Worm (Caenorhabditis elegans) whole organism, young adult: ENCODE data around the gene clec-217.

Experiments
- B0261.1 ChIP-seq: sonication (generic microtip); optimal IDR thresholded peaks from 2 replicates; lab custom pipeline; 2016; ENCODE audit warnings: mild to moderate bottlenecking, missing genetic modification characterization, moderate library complexity, missing compliant biosample characterization
- F33H1.4 ChIP-seq: fragments of 200-800 bp; sonication (Bioruptor generic); IDR thresholded peaks from 2 replicates; pipeline ENCODE4 v1.3.6; 2022; ENCODE audit warnings: missing genetic modification reagents, missing genetic modification characterization, missing compliant biosample characterization
- F39B2.1 ChIP-seq: fragments of 200-800 bp; sonication (Bioruptor generic); IDR thresholded peaks from 2 replicates; pipeline ENCODE4 v1.3.6; 2022; ENCODE audit warnings: missing genetic modification reagents, missing genetic modification characterization, missing compliant biosample characterization
- Y53G8AR.9 ChIP-seq: fragments of 200-800 bp; sonication (Bioruptor generic); conservative IDR thresholded peaks from 2 replicates; pipeline ENCODE4 v1.3.6; 2022; ENCODE audit warnings: missing genetic modification reagents, missing genetic modification characterization, missing compliant biosample characterization
- aptf-2 ChIP-seq: fragments of 200-800 bp; sonication (Bioruptor generic); conservative IDR thresholded peaks from 2 replicates; pipeline ENCODE4 v1.3.6; 2022; ENCODE audit warnings: missing genetic modification reagents, missing genetic modification characterization, missing compliant biosample characterization
- atf-7 ChIP-seq: sonication (generic microtip); optimal IDR thresholded peaks from 2 replicates; lab custom pipeline; 2017; ENCODE audit warnings: mild to moderate bottlenecking, missing genetic modification characterization, missing compliant biosample characterization
- athp-1 ChIP-seq: sonication (generic microtip); optimal IDR thresholded peaks from 2 replicates; lab custom pipeline; 2017; ENCODE audit warnings: mild to moderate bottlenecking, missing genetic modification characterization, missing compliant biosample characterization
- attf-3 ChIP-seq: fragments of 200-800 bp; sonication (Bioruptor generic); conservative IDR thresholded peaks from 2 replicates; pipeline ENCODE4 v1.3.6; 2022; ENCODE audit warnings: missing genetic modification reagents, missing genetic modification characterization, missing compliant biosample characterization
- attf-6 ChIP-seq: fragments of 200-800 bp; sonication (Bioruptor generic); IDR thresholded peaks from 2 replicates; pipeline ENCODE4 v1.3.6; 2022; ENCODE audit warnings: missing genetic modification reagents, missing genetic modification characterization, missing compliant biosample characterization
- bed-1 ChIP-seq: fragments of 200-800 bp; sonication (Bioruptor generic); IDR thresholded peaks from 2 replicates; pipeline ENCODE4 v1.3.6; 2022; ENCODE audit warnings: missing genetic modification reagents, missing genetic modification characterization, missing compliant biosample characterization
- cebp-2 ChIP-seq: fragments of 200-800 bp; sonication (Bioruptor generic); IDR thresholded peaks from 2 replicates; pipeline ENCODE4 v1.3.6; 2022; ENCODE audit warnings: missing genetic modification characterization, missing compliant biosample characterization
- ceh-100 ChIP-seq: fragments of 200-800 bp; sonication (Bioruptor generic); IDR thresholded peaks from 2 replicates; pipeline ENCODE4 v1.3.6; 2022; ENCODE audit warnings: missing genetic modification reagents, missing genetic modification characterization, missing compliant biosample characterization
- ceh-40 ChIP-seq: fragments of 200-800 bp; sonication (Bioruptor generic); IDR thresholded peaks from 2 replicates; pipeline ENCODE4 v1.3.6; 2022; ENCODE audit warnings: missing genetic modification characterization, missing compliant biosample characterization
- ceh-91 ChIP-seq: fragments of 200-800 bp; sonication (Bioruptor generic); IDR thresholded peaks from 2 replicates; pipeline ENCODE4 v1.3.6; 2022; ENCODE audit warnings: missing genetic modification reagents, missing genetic modification characterization, missing compliant biosample characterization
- egl-18 ChIP-seq: fragments of 200-800 bp; sonication (Bioruptor generic); IDR thresholded peaks from 2 replicates; pipeline ENCODE4 v1.3.6; 2022; ENCODE audit warnings: missing genetic modification reagents, missing genetic modification characterization, missing compliant biosample characterization
- egrh-3 ChIP-seq: fragments of 200-800 bp; sonication (Bioruptor generic); IDR thresholded peaks from 2 replicates; pipeline ENCODE4 v1.3.6; 2022; ENCODE audit warnings: missing genetic modification reagents, missing genetic modification characterization, missing compliant biosample characterization
- fkh-3 ChIP-seq: sonication (generic microtip); optimal IDR thresholded peaks from 2 replicates; lab custom pipeline; 2016; ENCODE audit warnings: mild to moderate bottlenecking, missing genetic modification characterization, missing compliant biosample characterization
- him-1 ChIP-seq: sonication (generic microtip); optimal IDR thresholded peaks from 2 replicates; lab custom pipeline; 2016; ENCODE audit warnings: missing genotype, missing genetic modification reagents, missing genetic modification characterization, missing compliant biosample characterization
- hlh-26 ChIP-seq: fragments of 200-800 bp; sonication (Bioruptor generic); conservative IDR thresholded peaks from 2 replicates; pipeline ENCODE4 v1.3.6; 2022; ENCODE audit warnings: missing genetic modification reagents, missing genetic modification characterization, missing compliant biosample characterization
- lin-26 ChIP-seq: fragments of 200-800 bp; sonication (Bioruptor generic); IDR thresholded peaks from 2 replicates; pipeline ENCODE4 v1.3.6; 2022; ENCODE audit warnings: missing genetic modification reagents, missing genetic modification characterization, missing compliant biosample characterization
- lin-35 ChIP-seq, 3 experiments: fragments of 150-350 bp in 2 of 3; sonication (generic microtip) in 1 of 3; optimal IDR thresholded peaks; 2 replicates each; lab custom pipeline; 2014 to 2018; ENCODE audit warnings: missing biosample characterization in 3 of 3, missing genetic modification characterization in 3 of 3, missing genetic modification reagents in 3 of 3
- lin-54 ChIP-seq: fragments of 200-800 bp; sonication (Bioruptor generic); optimal IDR thresholded peaks from 2 replicates; lab custom pipeline; 2018; ENCODE audit warnings: mild to moderate bottlenecking, missing genetic modification characterization, missing compliant biosample characterization
- madf-3 ChIP-seq: fragments of 200-800 bp; sonication (Bioruptor generic); IDR thresholded peaks from 2 replicates; pipeline ENCODE4 v1.3.6; 2022; ENCODE audit warnings: missing genetic modification reagents, missing genetic modification characterization, missing compliant biosample characterization
- madf-8 ChIP-seq: fragments of 200-800 bp; sonication (Bioruptor generic); conservative IDR thresholded peaks from 2 replicates; pipeline ENCODE4 v1.3.6; 2022; ENCODE audit warnings: missing genetic modification reagents, missing genetic modification characterization, missing compliant biosample characterization
- mcd-1 ChIP-seq: fragments of 200-800 bp; sonication (Bioruptor generic); IDR thresholded peaks from 2 replicates; pipeline ENCODE4 v1.3.6; 2022; ENCODE audit warnings: missing genetic modification reagents, missing genetic modification characterization, missing compliant biosample characterization
- mes-4 ChIP-seq: sonication (generic microtip); optimal IDR thresholded peaks from 2 replicates; lab custom pipeline; 2016; ENCODE audit warnings: missing genotype, missing genetic modification characterization, missing compliant biosample characterization
- nfyb-1 ChIP-seq: fragments of 200-800 bp; sonication (Bioruptor generic); IDR thresholded peaks from 2 replicates; pipeline ENCODE4 v1.3.6; 2022; ENCODE audit warnings: missing genetic modification reagents, missing genetic modification characterization, missing compliant biosample characterization
- nhr-120 ChIP-seq: fragments of 200-800 bp; sonication (Bioruptor generic); IDR thresholded peaks from 2 replicates; pipeline ENCODE4 v1.3.6; 2022; ENCODE audit warnings: missing genetic modification characterization, missing compliant biosample characterization
- pha-4 ChIP-seq: fragments of 150-350 bp; sonication (generic microtip); optimal IDR thresholded peaks from 2 replicates; lab custom pipeline; 2014; ENCODE audit warnings: missing biosample characterization, missing genetic modification reagents, missing genetic modification characterization
- sdz-38 ChIP-seq: sonication (generic microtip); optimal IDR thresholded peaks from 2 replicates; lab custom pipeline; 2016; ENCODE audit warnings: missing genotype, missing genetic modification characterization, missing compliant biosample characterization
- sea-2 ChIP-seq: fragments of 200-800 bp; sonication (Bioruptor generic); IDR thresholded peaks from 2 replicates; pipeline ENCODE4 v1.3.6; 2022; ENCODE audit warnings: missing genetic modification characterization, missing compliant biosample characterization
- tbp1 ChIP-seq: fragments of 200-800 bp; sonication (Bioruptor generic); optimal IDR thresholded peaks from 2 replicates; lab custom pipeline; 2018; ENCODE audit warnings: mild to moderate bottlenecking, missing genetic modification characterization, missing compliant biosample characterization
- tlf-1 ChIP-seq: fragments of 200-800 bp; sonication (Bioruptor generic); optimal IDR thresholded peaks from 2 replicates; lab custom pipeline; 2018; ENCODE audit warnings: mild to moderate bottlenecking, missing genetic modification characterization, missing compliant biosample characterization
- unc-62 ChIP-seq: fragments of 150-350 bp; optimal IDR thresholded peaks from 2 replicates; lab custom pipeline; 2014; ENCODE audit warnings: missing biosample characterization, missing genetic modification reagents, missing genetic modification characterization
- zim-3 ChIP-seq: sonication (generic microtip); optimal IDR thresholded peaks from 2 replicates; lab custom pipeline; 2017; ENCODE audit warnings: mild to moderate bottlenecking, missing genetic modification characterization, moderate library complexity, missing compliant biosample characterization
- ztf-26 ChIP-seq: sonication (generic microtip); optimal IDR thresholded peaks from 2 replicates; lab custom pipeline; 2017; ENCODE audit warnings: missing genetic modification characterization, missing compliant biosample characterization

clec-217 gene

ce11 chrV:7946229-7946628 is 12.4 kb downstream of the clec-217 start:
- no peak for TF ChIP-seq attf-6 (GFP tag; lab: Robert Waterston, UW)
- no peak for TF ChIP-seq mcd-1 (GFP tag; lab: Robert Waterston, UW)
- TF ChIP-seq F39B2.1 (GFP tag; lab: Robert Waterston, UW) = no peak
- no peak for TF ChIP-seq lin-26
- TF ChIP-seq F33H1.4 (GFP tag; lab: Robert Waterston, UW) = no peak
- no peak for TF ChIP-seq egl-18 (GFP tag; lab: Robert Waterston, UW)
- TF ChIP-seq atf-7 (tag; lab: Kevin White, UChicago) = no peak
- TF ChIP-seq sdz-38 (tag; lab: Kevin White, UChicago) = no peak
- no peak for TF ChIP-seq hlh-26 (GFP tag; lab: Robert Waterston, UW)

ce11 chrV:7943568-7943967 is 15.1 kb downstream of the clec-217 start, which contains the start of gene Y97E10B.1:
Gene Y97E10B.1 (plus strand): TSS chrV:7943868.
- TF ChIP-seq him-1 (no peak), tlf-1 (GFP tag; lab: Kevin White, UChicago) (no peak), madf-8 (GFP tag; lab: Robert Waterston, UW) (no peak), ceh-91 (GFP tag; lab: Robert Waterston, UW) (no peak), mes-4 (tag; lab: Kevin White, UChicago) (no peak), nhr-120 (no peak), ceh-40 (GFP tag; lab: Robert Waterston, UW) (no peak), athp-1 (tag; lab: Kevin White, UChicago) (no peak), lin-54 (GFP tag; lab: Kevin White, UChicago) (no peak), attf-3 (GFP tag; lab: Robert Waterston, UW) (no peak), ztf-26 (tag; lab: Kevin White, UChicago) (no peak), sea-2 (no peak), cebp-2 (GFP tag; lab: Robert Waterston, UW) (no peak), egrh-3 (no peak)

ce11 chrV:7940299-7940698 is 18.3 kb downstream of the clec-217 start, which contains the start of gene srt-53:
Gene srt-53 (minus strand): TSS chrV:7940399.
- TF ChIP-seq Y53G8AR.9 (no peak), zim-3 (tag; lab: Kevin White, UChicago) (no peak), lin-26 (no peak), madf-8 (GFP tag; lab: Robert Waterston, UW) (no peak), egl-18 (GFP tag; lab: Robert Waterston, UW) (no peak), tbp1 (no peak), sea-2 (no peak), ceh-100 (GFP tag; lab: Robert Waterston, UW) (no peak), nfyb-1 (no peak)

- no peak for TF ChIP-seq F39B2.1 (GFP tag; lab: Robert Waterston, UW)
- TF ChIP-seq aptf-2 (GFP tag; lab: Robert Waterston, UW) = no peak
- TF ChIP-seq bed-1 = no peak
- TF ChIP-seq ztf-26 (tag; lab: Kevin White, UChicago) = no peak
- TF ChIP-seq pha-4 (tag; lab: Kevin White, UChicago) = no peak
- TF ChIP-seq lin-54 (GFP tag; lab: Kevin White, UChicago) = no peak
- no peak for TF ChIP-seq lin-26
- no peak for TF ChIP-seq lin-35 (GFP tag; optimal IDR thresholded peaks at IDR 0.05; lab: Kevin White, UChicago)
- TF ChIP-seq, all 124 proteins: peak for 0
Observed at ce11 chrV:7937152-7937551, 21.5 kb downstream of the clec-217 start, which contains the start of gene srsx-3. Gene srsx-3 (minus strand): TSS chrV:7937252.

ce11 chrV:7932998-7933397 is 25.6 kb downstream of the clec-217 start, which contains the start of gene ncx-10:
Gene ncx-10 (minus strand): TSS chrV:7933098.
- TF ChIP-seq sdz-38 (tag; lab: Kevin White, UChicago) (no peak), madf-3 (GFP tag; lab: Robert Waterston, UW) (no peak), unc-62 (GFP tag; lab: Kevin White, UChicago) (no peak), madf-8 (GFP tag; lab: Robert Waterston, UW) (no peak), B0261.1 (tag; lab: Kevin White, UChicago) (no peak), pha-4 (tag; lab: Kevin White, UChicago) (no peak), fkh-3 (tag; lab: Kevin White, UChicago) (no peak)
